Worm (Caenorhabditis elegans) whole organism, L4/young adult: ENCODE measurements around the gene pssy-1.

ENCODE experiments used
- W03F9.2 ChIP-seq: fragments of 150-350 bp; optimal IDR thresholded peaks from 2 replicates; lab custom pipeline; 2014; ENCODE audit warnings: missing biosample characterization, missing genetic modification characterization
- dao-5 ChIP-seq: sonication (generic microtip); optimal IDR thresholded peaks from 2 replicates; lab custom pipeline; 2016; ENCODE audit warnings: missing genotype, missing genetic modification characterization, moderate library complexity, missing compliant biosample characterization
- him-1 ChIP-seq: sonication (generic microtip); optimal IDR thresholded peaks from 2 replicates; lab custom pipeline; 2016; ENCODE audit warnings: missing genotype, missing genetic modification reagents, missing genetic modification characterization, missing compliant biosample characterization

The pssy-1 gene

ce11 chrX:10000635-10001034 lies 35.2 kb downstream of the pssy-1 start, which contains the start of gene F19C6.2:
F19C6.2 (plus strand) TSS chrX:10000935.
- no peak for TF ChIP-seq him-1 (tag; lab: Kevin White, UChicago)
- TF ChIP-seq dao-5 (tag; lab: Kevin White, UChicago) = no peak

DNA sequence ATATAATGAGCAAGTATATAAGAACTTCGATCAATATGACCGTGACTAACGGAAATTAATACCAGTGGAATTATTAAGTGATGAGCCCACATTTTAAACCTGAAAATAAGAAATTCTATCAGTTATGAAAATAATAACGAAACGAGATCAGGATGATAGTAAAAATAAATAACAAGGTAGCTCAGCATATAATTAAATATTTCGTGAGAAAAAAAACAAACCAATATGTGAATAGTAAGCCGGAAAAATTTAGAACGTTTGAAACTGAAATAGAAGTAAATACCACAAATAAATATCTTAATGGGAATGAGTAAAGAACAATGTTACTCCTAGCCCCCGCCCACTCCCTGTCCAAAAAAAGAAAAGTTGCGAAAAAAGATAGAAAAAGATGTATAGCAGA lies 43.3 kb downstream of the pssy-1 start, which contains the start of gene F19C6.3:
Gene F19C6.3, minus strand, starts transcription at position 101 of the 400 bp plus-strand sequence.
- TF ChIP-seq him-1 (tag; lab: Kevin White, UChicago) (no peak), dao-5 (tag; lab: Kevin White, UChicago) (no peak), W03F9.2 (tag; lab: Kevin White, UChicago) (no peak)

ce11 chrX:10009985-10010384 lies 44.6 kb downstream of the pssy-1 start:
- no peak for TF ChIP-seq W03F9.2 (tag; lab: Kevin White, UChicago)
- no peak for TF ChIP-seq him-1 (tag; lab: Kevin White, UChicago)
- TF ChIP-seq dao-5 (tag; lab: Kevin White, UChicago) = no peak
